Worm (Caenorhabditis elegans): Measurements from ENCODE around the gene F48A11.4.

- no peak for TF ChIP-seq F13H6.1 (tag; optimal IDR thresholded peaks at IDR 0.05)
- no peak for TF ChIP-seq crh-2 (tag; optimal IDR thresholded peaks at IDR 0.05)
- TF ChIP-seq unc-39 (tag; optimal IDR thresholded peaks at IDR 0.05), result no peak
- TF ChIP-seq ama-1 (optimal IDR thresholded peaks at IDR 0.05), result no peak
- TF ChIP-seq lsy-2 (tag; optimal IDR thresholded peaks at IDR 0.05), result no peak
- TF ChIP-seq elt-1 (tag; optimal IDR thresholded peaks at IDR 0.05), result no peak
- no peak for TF ChIP-seq elt-3 (tag; optimal IDR thresholded peaks at IDR 0.05)
- no peak for TF ChIP-seq R02D3.7 (tag; optimal IDR thresholded peaks at IDR 0.05)
- TF ChIP-seq ceh-16 (tag; optimal IDR thresholded peaks at IDR 0.05), result no peak
- no peak for TF ChIP-seq lin-13 (GFP tag; optimal IDR thresholded peaks at IDR 0.05)
- no peak for TF ChIP-seq lin-11 (tag; optimal IDR thresholded peaks at IDR 0.05)
- no peak for TF ChIP-seq nhr-129 (tag; optimal IDR thresholded peaks at IDR 0.05)
- no peak for TF ChIP-seq nhr-77 (tag; optimal IDR thresholded peaks at IDR 0.05)
- TF ChIP-seq snpc-4 (tag; optimal IDR thresholded peaks at IDR 0.05), result no peak
Observed at ce11 chrII:186504-186903, 29.9 kb downstream of the F48A11.4 start, which contains the start of gene T01D1.8.
